Worm (Caenorhabditis elegans): Measurements from ENCODE around the gene Y37H2A.13.

- TF ChIP-seq R02D3.7 (tag; optimal IDR thresholded peaks at IDR 0.05) (no peak), alr-1 (tag; optimal IDR thresholded peaks at IDR 0.05) (no peak), ztf-11 (tag; optimal IDR thresholded peaks at IDR 0.05) (no peak), lsy-2 (tag; optimal IDR thresholded peaks at IDR 0.05) (no peak), ztf-4 (tag; optimal IDR thresholded peaks at IDR 0.05) (no peak), skn-1 (tag; optimal IDR thresholded peaks at IDR 0.05) (no peak), nhr-12 (tag; optimal IDR thresholded peaks at IDR 0.05) (no peak), aly-2 (tag; optimal IDR thresholded peaks at IDR 0.05) (no peak), elt-1 (tag; optimal IDR thresholded peaks at IDR 0.05) (no peak), lin-39 (tag; optimal IDR thresholded peaks at IDR 0.05) (no peak), sma-9 (GFP tag; optimal IDR thresholded peaks at IDR 0.05) (no peak), sma-9 (tag; optimal IDR thresholded peaks at IDR 0.05) (no peak), Y55F3AM.14 (GFP tag; optimal IDR thresholded peaks at IDR 0.05) (no peak), nhr-77 (tag; optimal IDR thresholded peaks at IDR 0.05) (no peak), mdl-1 (tag; optimal IDR thresholded peaks at IDR 0.05) (no peak)
These were observed 37.0 kb downstream of the Y37H2A.13 start, which contains the start of gene C31G12.1 for ce11 chrV:18179663-18180062.
